Worm (Caenorhabditis elegans) whole organism, early embryonic: ENCODE results near the gene F26A1.3.

Experiments
- B0310.2 ChIP-seq: sonication (generic microtip); optimal IDR thresholded peaks from 2 replicates; lab custom pipeline; 2016; ENCODE audit warnings: mild to moderate bottlenecking, missing genetic modification characterization, missing compliant biosample characterization
- ama-1 ChIP-seq: fragments of 150-350 bp; optimal IDR thresholded peaks from 2 replicates; lab custom pipeline; 2014
- ceh-13 ChIP-seq: fragments of 200-800 bp; sonication (Bioruptor generic); optimal IDR thresholded peaks from 2 replicates; lab custom pipeline; 2018; ENCODE audit warnings: mild to moderate bottlenecking, missing genetic modification characterization, missing compliant biosample characterization
- ceh-36 ChIP-seq: sonication (generic microtip); optimal IDR thresholded peaks from 2 replicates; lab custom pipeline; 2016; ENCODE audit warnings: missing genetic modification characterization, inconsistent platforms, missing compliant biosample characterization
- ets-7 ChIP-seq: sonication (generic microtip); optimal IDR thresholded peaks from 2 replicates; lab custom pipeline; 2016; ENCODE audit warnings: missing genotype, missing genetic modification characterization, missing compliant biosample characterization
- hmbx-1 ChIP-seq: sonication (generic microtip); optimal IDR thresholded peaks from 2 replicates; lab custom pipeline; 2016; ENCODE audit warnings: mild to moderate bottlenecking, missing genetic modification characterization, missing compliant biosample characterization
- hmg-4 ChIP-seq: fragments of 200-800 bp; sonication (Bioruptor generic); optimal IDR thresholded peaks from 2 replicates; lab custom pipeline; 2018; ENCODE audit warnings: mild to moderate bottlenecking, missing genetic modification characterization, missing compliant biosample characterization
- hnd-1 ChIP-seq: sonication (generic microtip); optimal IDR thresholded peaks from 2 replicates; lab custom pipeline; 2016; ENCODE audit warnings: missing genetic modification characterization, missing compliant biosample characterization
- pes-1 ChIP-seq: fragments of 200-800 bp; sonication (Bioruptor generic); IDR thresholded peaks from 2 replicates; pipeline ENCODE4 v1.3.6; 2022; ENCODE audit warnings: missing genetic modification reagents, missing genetic modification characterization, missing compliant biosample characterization
- scrt-1 ChIP-seq: fragments of 200-800 bp; sonication (Bioruptor generic); IDR thresholded peaks from 2 replicates; pipeline ENCODE4 v1.3.6; 2022; ENCODE audit warnings: missing genetic modification characterization, missing compliant biosample characterization
- sea-1 ChIP-seq: fragments of 200-800 bp; sonication (Bioruptor generic); conservative IDR thresholded peaks from 2 replicates; pipeline ENCODE4 v1.3.6; 2022; ENCODE audit warnings: missing genetic modification characterization, missing compliant biosample characterization
- tbx-11 ChIP-seq: fragments of 200-800 bp; sonication (Bioruptor generic); IDR thresholded peaks from 2 replicates; pipeline ENCODE4 v1.3.6; 2022; ENCODE audit warnings: missing genetic modification characterization, missing compliant biosample characterization
- tbx-37 ChIP-seq: fragments of 200-800 bp; sonication (Bioruptor generic); conservative IDR thresholded peaks from 2 replicates; pipeline ENCODE4 v1.3.6; 2022; ENCODE audit warnings: missing genetic modification reagents, missing genetic modification characterization, missing compliant biosample characterization
- tra-4 ChIP-seq: sonication (generic microtip); optimal IDR thresholded peaks from 2 replicates; lab custom pipeline; 2017; ENCODE audit warnings: missing genetic modification characterization, missing compliant biosample characterization

ce11 chrIII:4878281-4878680 is 51.6 kb downstream of the F26A1.3 start, which contains the start of the genes tost-1 and arx-6:
- TF ChIP-seq pes-1 (no peak), scrt-1 (GFP tag; lab: Robert Waterston, UW) (no peak), ama-1 (lab: Kevin White, UChicago) (no peak), hmg-4 (GFP tag; lab: Kevin White, UChicago) (peak; percentile 35), ets-7 (tag; lab: Kevin White, UChicago) (no peak), ceh-36 (tag; lab: Kevin White, UChicago) (no peak), ceh-13 (GFP tag; lab: Kevin White, UChicago) (no peak), tbx-11 (GFP tag; lab: Robert Waterston, UW) (no peak), hnd-1 (tag; lab: Kevin White, UChicago) (no peak), tbx-37 (GFP tag; lab: Robert Waterston, UW) (no peak), tra-4 (tag; lab: Kevin White, UChicago) (no peak), hmbx-1 (tag; lab: Kevin White, UChicago) (no peak), sea-1 (GFP tag; lab: Robert Waterston, UW) (no peak), B0310.2 (tag; lab: Kevin White, UChicago) (no peak)
